Fruit fly (Drosophila melanogaster): ENCODE results near the gene Hk.

- TF ChIP-seq tj (GFP tag; optimal IDR thresholded peaks at IDR 0.05) (peak; percentile 11), toe (GFP tag; optimal IDR thresholded peaks at IDR 0.05) (no peak), CG5204 (GFP tag; optimal IDR thresholded peaks at IDR 0.05) (no peak), Clk (GFP tag; optimal IDR thresholded peaks at IDR 0.05) (no peak), CG12768 (GFP tag; optimal IDR thresholded peaks at IDR 0.05) (no peak), cic (GFP tag; optimal IDR thresholded peaks at IDR 0.05) (no peak), CG7101 (tag; optimal IDR thresholded peaks at IDR 0.05) (no peak), bab1 (GFP tag; optimal IDR thresholded peaks at IDR 0.05) (no peak), cnc (optimal IDR thresholded peaks at IDR 0.05) (no peak), kay (GFP tag; ENCODE audit: borderline replicate concordance) (no peak), CG7045 (GFP tag; optimal IDR thresholded peaks at IDR 0.05) (no peak), CG1620 (GFP tag; optimal IDR thresholded peaks at IDR 0.05) (no peak)
Measured at dm6 chrX:10250017-10250416, 13.3 kb downstream of the Hk start.
